Worm (Caenorhabditis elegans): ENCODE results near the gene F14D7.8.
A peak's percentile ranks its signal among the peaks of the same experiment; 100 is the strongest.

F14D7.8 gene

ce11 chrV:14267326-14267942 is 45.2 kb downstream of the F14D7.8 start (continued):
- TF ChIP-seq snpc-3.4 (tag; optimal IDR thresholded peaks at IDR 0.05) (peak; percentile 79), atf-7 (tag; optimal IDR thresholded peaks at IDR 0.05) (no peak), attf-6 (GFP tag; IDR thresholded peaks at IDR 0.05) (peak; percentile 73), athp-1 (tag; optimal IDR thresholded peaks at IDR 0.05) (no peak), ztf-3 (GFP tag; optimal IDR thresholded peaks at IDR 0.05) (no peak), unc-130 (GFP tag; optimal IDR thresholded peaks at IDR 0.05) (no peak), attf-5 (GFP tag; optimal IDR thresholded peaks at IDR 0.05) (no peak), nhr-80 (tag; optimal IDR thresholded peaks at IDR 0.05) (no peak), Y95B8A.8 (GFP tag; IDR thresholded peaks at IDR 0.05) (no peak), hrde-1 (tag; optimal IDR thresholded peaks at IDR 0.05; ENCODE audit: borderline replicate concordance) (peak; percentile 30), lin-26 (GFP tag; IDR thresholded peaks at IDR 0.05) (0 out of 2 replicates have a peak, but pooled peaks have one; percentile 38)

All from whole organism, young adult.